Worm (Caenorhabditis elegans) whole organism, L2 larva: ENCODE data around the gene srh-34.

ENCODE experiments used
- F13H6.1 ChIP-seq: sonication (generic microtip); optimal IDR thresholded peaks from 2 replicates; lab custom pipeline; 2016; ENCODE audit warnings: missing genetic modification characterization, missing compliant biosample characterization
- R02D3.7 ChIP-seq: fragments of 150-350 bp; optimal IDR thresholded peaks from 2 replicates; lab custom pipeline; 2014; ENCODE audit warnings: missing biosample characterization, missing genetic modification characterization
- ZK546.5 ChIP-seq: sonication (generic microtip); optimal IDR thresholded peaks from 2 replicates; lab custom pipeline; 2017; ENCODE audit warnings: missing biosample characterization, missing genetic modification characterization
- alr-1 ChIP-seq: fragments of 150-350 bp; optimal IDR thresholded peaks from 2 replicates; lab custom pipeline; 2014; ENCODE audit warnings: missing biosample characterization, missing genetic modification characterization
- aly-2 ChIP-seq: fragments of 150-350 bp; optimal IDR thresholded peaks from 2 replicates; lab custom pipeline; 2014; ENCODE audit warnings: missing biosample characterization, missing genetic modification characterization
- ama-1 ChIP-seq: fragments of 150-350 bp; optimal IDR thresholded peaks from 2 replicates; lab custom pipeline; 2018; ENCODE audit warnings: inconsistent platforms
- blmp-1 ChIP-seq: sonication (generic microtip); optimal IDR thresholded peaks from 2 replicates; lab custom pipeline; 2017; ENCODE audit warnings: missing genetic modification characterization, mild to moderate bottlenecking, missing compliant biosample characterization, antibody characterized with exemption, moderate library complexity; ENCODE audit not compliant: insufficient read depth
- ceh-16 ChIP-seq: fragments of 150-350 bp; optimal IDR thresholded peaks from 2 replicates; lab custom pipeline; 2014; ENCODE audit warnings: missing biosample characterization, missing genetic modification characterization
- dmd-4 ChIP-seq: sonication (generic microtip); optimal IDR thresholded peaks from 2 replicates; lab custom pipeline; 2017; ENCODE audit warnings: missing biosample characterization, missing genetic modification characterization
- egl-27 ChIP-seq: sonication (generic microtip); optimal IDR thresholded peaks from 3 replicates; lab custom pipeline; 2017; ENCODE audit warnings: missing biosample characterization, missing genetic modification reagents, missing genetic modification characterization
- elt-1 ChIP-seq: fragments of 150-350 bp; optimal IDR thresholded peaks from 2 replicates; lab custom pipeline; 2014; ENCODE audit warnings: missing biosample characterization, missing genetic modification characterization
- elt-3 ChIP-seq: sonication (generic microtip); optimal IDR thresholded peaks from 2 replicates; lab custom pipeline; 2017; ENCODE audit warnings: missing biosample characterization, missing genetic modification characterization
- fos-1 ChIP-seq: fragments of 150-350 bp; optimal IDR thresholded peaks from 2 replicates; lab custom pipeline; 2014; ENCODE audit warnings: missing biosample characterization, missing genetic modification characterization
- gmeb-1 ChIP-seq: fragments of 150-350 bp; optimal IDR thresholded peaks from 2 replicates; lab custom pipeline; 2014; ENCODE audit warnings: missing biosample characterization, missing genetic modification characterization
- lin-11 ChIP-seq: fragments of 150-350 bp; sonication (generic microtip); optimal IDR thresholded peaks from 2 replicates; lab custom pipeline; 2014; ENCODE audit warnings: missing biosample characterization, missing genetic modification characterization, inconsistent platforms, mixed read lengths
- lin-13 ChIP-seq: fragments of 150-350 bp; optimal IDR thresholded peaks from 2 replicates; lab custom pipeline; 2014; ENCODE audit warnings: missing biosample characterization, missing genetic modification reagents, missing genetic modification characterization
- lin-39 ChIP-seq: fragments of 150-350 bp; optimal IDR thresholded peaks from 2 replicates; lab custom pipeline; 2014; ENCODE audit warnings: missing biosample characterization, missing genetic modification reagents, missing genetic modification characterization
- nhr-10 ChIP-seq: sonication (generic microtip); optimal IDR thresholded peaks from 2 replicates; lab custom pipeline; 2017; ENCODE audit warnings: missing biosample characterization, missing genetic modification characterization
- nhr-11 ChIP-seq: fragments of 150-350 bp; optimal IDR thresholded peaks from 2 replicates; lab custom pipeline; 2014; ENCODE audit warnings: missing biosample characterization, missing genetic modification characterization
- nhr-129 ChIP-seq: fragments of 150-350 bp; optimal IDR thresholded peaks from 2 replicates; lab custom pipeline; 2014; ENCODE audit warnings: missing biosample characterization, missing genetic modification characterization
- nhr-23 ChIP-seq: fragments of 150-350 bp; optimal IDR thresholded peaks from 2 replicates; lab custom pipeline; 2014; ENCODE audit warnings: missing biosample characterization, missing genetic modification reagents, missing genetic modification characterization
- nhr-237 ChIP-seq: fragments of 150-350 bp; optimal IDR thresholded peaks from 2 replicates; lab custom pipeline; 2014; ENCODE audit warnings: missing biosample characterization, missing genetic modification characterization
- nhr-25 ChIP-seq: fragments of 150-350 bp; sonication (generic microtip); optimal IDR thresholded peaks from 3 replicates; lab custom pipeline; 2014; ENCODE audit warnings: missing biosample characterization, missing genetic modification characterization
- nhr-6 ChIP-seq: fragments of 150-350 bp; optimal IDR thresholded peaks from 2 replicates; lab custom pipeline; 2014; ENCODE audit warnings: missing biosample characterization, missing genetic modification characterization
- peb-1 ChIP-seq: fragments of 150-350 bp; optimal IDR thresholded peaks from 2 replicates; lab custom pipeline; 2014; ENCODE audit warnings: missing biosample characterization, missing genetic modification characterization
- sem-4 ChIP-seq: fragments of 150-350 bp; optimal IDR thresholded peaks from 2 replicates; lab custom pipeline; 2014; ENCODE audit warnings: missing biosample characterization, missing genetic modification reagents, missing genetic modification characterization
- skn-1 ChIP-seq: sonication (generic microtip); optimal IDR thresholded peaks from 2 replicates; lab custom pipeline; 2017; ENCODE audit warnings: missing biosample characterization, missing genetic modification characterization
- sma-3 ChIP-seq: sonication (generic microtip); optimal IDR thresholded peaks from 2 replicates; lab custom pipeline; 2016; ENCODE audit warnings: missing genetic modification reagents, missing genetic modification characterization, missing compliant biosample characterization
- sma-9 ChIP-seq, 2 experiments: fragments of 150-350 bp in 1 of 2; sonication (generic microtip) in 1 of 2; optimal IDR thresholded peaks; 2 replicates each; lab custom pipeline; 2014 to 2016; ENCODE audit warnings: missing genetic modification characterization in 2 of 2, mild to moderate bottlenecking in 1 of 2, missing biosample characterization in 1 of 2, missing compliant biosample characterization in 1 of 2, missing genetic modification reagents in 1 of 2, moderate library complexity in 1 of 2
- unc-39 ChIP-seq: fragments of 150-350 bp; optimal IDR thresholded peaks from 2 replicates; lab custom pipeline; 2014; ENCODE audit warnings: missing biosample characterization, missing genetic modification characterization
- unc-62 ChIP-seq: fragments of 150-350 bp; optimal IDR thresholded peaks from 2 replicates; lab custom pipeline; 2014; ENCODE audit warnings: missing biosample characterization, missing genetic modification reagents, missing genetic modification characterization
- ztf-11 ChIP-seq: sonication (generic microtip); optimal IDR thresholded peaks from 2 replicates; lab custom pipeline; 2017; ENCODE audit warnings: missing biosample characterization, missing genetic modification characterization
- ztf-4 ChIP-seq: fragments of 150-350 bp; optimal IDR thresholded peaks from 2 replicates; lab custom pipeline; 2014; ENCODE audit warnings: missing biosample characterization, missing genetic modification characterization

Gene srh-34

DNA sequence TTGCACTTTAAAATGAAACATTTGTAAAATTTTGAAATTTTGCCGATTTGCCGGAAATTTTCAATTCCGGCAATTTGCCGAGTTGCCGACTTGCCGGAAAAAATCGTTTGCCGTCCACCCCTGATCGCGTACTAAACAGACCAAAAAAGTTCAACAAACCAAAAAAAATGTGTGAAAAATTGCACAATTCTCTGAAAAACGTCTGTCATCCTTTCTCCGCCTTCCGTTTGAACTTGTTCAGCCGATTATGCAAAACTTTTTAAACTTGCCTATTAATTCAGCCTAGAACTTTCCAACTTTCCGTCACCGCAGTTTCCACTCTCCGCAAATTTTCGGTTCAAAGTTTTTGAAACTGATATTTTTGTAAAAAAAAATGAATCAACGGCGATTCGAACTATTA lies 22.3 kb downstream of the srh-34 start, which contains the start of gene B0554.5:
Gene B0554.5, plus strand, starts transcription at position 301 of the 400 bp plus-strand sequence.
- TF ChIP-seq skn-1 (tag; lab: Kevin White, UChicago) (no peak), lin-39 (tag; lab: Kevin White, UChicago) (no peak), fos-1 (tag; lab: Kevin White, UChicago) (no peak), elt-3 (tag; lab: Kevin White, UChicago) (no peak), aly-2 (tag; lab: Kevin White, UChicago) (no peak), nhr-23 (tag; lab: Kevin White, UChicago) (no peak), peb-1 (no peak), elt-1 (tag; lab: Kevin White, UChicago) (no peak), egl-27 (no peak), nhr-6 (tag; lab: Kevin White, UChicago) (no peak), ztf-4 (no peak), dmd-4 (no peak)

DNA sequence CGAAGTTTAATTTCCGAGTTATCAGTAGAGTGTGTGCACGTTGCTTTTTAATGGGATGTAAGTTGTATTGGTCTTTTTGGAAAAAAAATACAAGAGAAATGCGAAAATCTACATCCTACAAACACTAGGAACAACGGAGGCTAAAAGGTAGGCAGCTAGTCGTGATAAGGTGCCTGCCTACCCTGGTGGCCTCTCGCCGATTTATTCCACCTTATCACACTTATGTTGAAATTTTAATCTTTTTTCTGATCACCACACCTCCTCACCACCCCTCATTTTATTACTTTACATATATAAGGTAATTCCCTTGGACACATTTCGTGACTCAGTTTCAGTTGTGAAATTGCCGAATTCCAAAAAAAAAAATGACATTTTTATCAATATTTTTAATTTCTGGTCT lies 24.3 kb downstream of the srh-34 start, which contains the start of gene dod-20:
Gene dod-20, plus strand, starts transcription at position 301 of the 400 bp plus-strand sequence.
- TF ChIP-seq blmp-1 (tag; lab: Kevin White, UChicago) (no peak), fos-1 (tag; lab: Kevin White, UChicago) (peak; percentile 17)

ce11 chrV:418432-418831 lies 28.0 kb downstream of the srh-34 start, which contains the start of gene Y39D8A.1:
Gene Y39D8A.1, plus strand, starts transcription at chrV:418732.
- TF ChIP-seq nhr-25 (no peak), lin-11 (tag; lab: Kevin White, UChicago) (no peak), lin-13 (GFP tag; lab: Kevin White, UChicago) (no peak), F13H6.1 (tag; lab: Kevin White, UChicago) (no peak), nhr-11 (tag; lab: Kevin White, UChicago) (no peak), egl-27 (no peak)

- TF ChIP-seq nhr-129 (tag; lab: Kevin White, UChicago) (no peak), ceh-16 (tag; lab: Kevin White, UChicago) (no peak), nhr-10 (no peak), blmp-1 (tag; lab: Kevin White, UChicago) (no peak), nhr-237 (tag; lab: Kevin White, UChicago) (no peak), alr-1 (tag; lab: Kevin White, UChicago) (no peak), ztf-4 (no peak), ztf-11 (no peak), nhr-11 (tag; lab: Kevin White, UChicago) (no peak), R02D3.7 (tag; lab: Kevin White, UChicago) (no peak), fos-1 (tag; lab: Kevin White, UChicago) (peak; percentile 54), ama-1 (lab: Kevin White, UChicago) (no peak), sma-9 (GFP tag; optimal IDR thresholded peaks at IDR 0.05; lab: Kevin White, UChicago) (peak; percentile 31), sma-9 (tag; optimal IDR thresholded peaks at IDR 0.05; lab: Kevin White, UChicago) (no peak), unc-62 (GFP tag; lab: Kevin White, UChicago) (no peak)
Measured at ce11 chrV:417656-418353, 28.7 kb downstream of the srh-34 start, which contains the start of gene irg-8. Gene irg-8, minus strand, starts transcription at chrV:417706.

- TF ChIP-seq F13H6.1 (tag; lab: Kevin White, UChicago) (no peak), fos-1 (tag; lab: Kevin White, UChicago) (peak; percentile 79)
Measured at ce11 chrV:415072-415471, 31.4 kb downstream of the srh-34 start.

- no peak for TF ChIP-seq unc-39 (tag; lab: Kevin White, UChicago)
- peak; percentile 46 for TF ChIP-seq sma-9 (GFP tag; optimal IDR thresholded peaks at IDR 0.05; lab: Kevin White, UChicago)
- TF ChIP-seq sma-9 (tag; optimal IDR thresholded peaks at IDR 0.05; lab: Kevin White, UChicago) = no peak
- TF ChIP-seq gmeb-1 (tag; lab: Kevin White, UChicago) = no peak
- no peak for TF ChIP-seq nhr-237 (tag; lab: Kevin White, UChicago)
- TF ChIP-seq ZK546.5 (tag; lab: Kevin White, UChicago) = no peak
- no peak for TF ChIP-seq sma-3 (GFP tag; lab: Kevin White, UChicago)
- TF ChIP-seq fos-1 (tag; lab: Kevin White, UChicago) = peak; percentile 69
- no peak for TF ChIP-seq sem-4 (tag; lab: Kevin White, UChicago)
- TF ChIP-seq unc-62 (GFP tag; lab: Kevin White, UChicago) = no peak
- TF ChIP-seq elt-3 (tag; lab: Kevin White, UChicago) = no peak
Measured at ce11 chrV:414630-415029, 31.8 kb downstream of the srh-34 start, which contains the start of gene dod-19. Gene dod-19, minus strand, starts transcription at chrV:414759.
